Worm (Caenorhabditis elegans) whole organism, late embryonic: Measurements from ENCODE around the gene dmsr-8.

Experiments
- C08G9.2 ChIP-seq: sonication (generic microtip); optimal IDR thresholded peaks from 2 replicates; lab custom pipeline; 2016; ENCODE audit warnings: mild to moderate bottlenecking, missing genetic modification characterization, moderate library complexity, missing compliant biosample characterization
- F13H6.1 ChIP-seq: sonication (generic microtip); optimal IDR thresholded peaks from 2 replicates; lab custom pipeline; 2016; ENCODE audit warnings: missing genetic modification characterization, missing compliant biosample characterization
- K02D7.2 ChIP-seq: sonication (generic microtip); optimal IDR thresholded peaks from 2 replicates; lab custom pipeline; 2017; ENCODE audit warnings: mild to moderate bottlenecking, missing genetic modification characterization, missing compliant biosample characterization
- K09A11.1 ChIP-seq: sonication (generic microtip); optimal IDR thresholded peaks from 2 replicates; lab custom pipeline; 2017; ENCODE audit warnings: antibody characterized with exemption, mild to moderate bottlenecking, missing genetic modification characterization, missing compliant biosample characterization; ENCODE audit not compliant: insufficient read depth
- Y22D7AL.16 ChIP-seq: sonication (generic microtip); optimal IDR thresholded peaks from 2 replicates; lab custom pipeline; 2016; ENCODE audit warnings: missing genetic modification characterization, missing compliant biosample characterization
- ahr-1 ChIP-seq: sonication (generic microtip); optimal IDR thresholded peaks from 2 replicates; lab custom pipeline; 2016; ENCODE audit warnings: missing genetic modification characterization, missing compliant biosample characterization
- ceh-18 ChIP-seq: sonication (generic microtip); optimal IDR thresholded peaks from 2 replicates; lab custom pipeline; 2016; ENCODE audit warnings: missing genetic modification characterization, missing compliant biosample characterization
- ceh-19 ChIP-seq: fragments of 200-800 bp; sonication (Bioruptor generic); optimal IDR thresholded peaks from 2 replicates; lab custom pipeline; 2018; ENCODE audit warnings: mild to moderate bottlenecking, missing genetic modification characterization, missing compliant biosample characterization
- ceh-24 ChIP-seq: sonication (generic microtip); optimal IDR thresholded peaks from 2 replicates; lab custom pipeline; 2016; ENCODE audit warnings: mild to moderate bottlenecking, missing genetic modification characterization, missing compliant biosample characterization
- ceh-30 ChIP-seq: fragments of 150-350 bp; optimal IDR thresholded peaks from 2 replicates; lab custom pipeline; 2014; ENCODE audit warnings: missing biosample characterization, missing genetic modification characterization
- ceh-31 ChIP-seq: sonication (generic microtip); optimal IDR thresholded peaks from 2 replicates; lab custom pipeline; 2016; ENCODE audit warnings: missing genetic modification characterization, missing compliant biosample characterization
- ceh-34 ChIP-seq: sonication (generic microtip); optimal IDR thresholded peaks from 2 replicates; lab custom pipeline; 2016; ENCODE audit warnings: mild to moderate bottlenecking, missing genetic modification characterization, missing compliant biosample characterization
- ceh-45 ChIP-seq: fragments of 200-800 bp; sonication (Bioruptor generic); IDR thresholded peaks from 2 replicates; pipeline ENCODE4 v1.3.6; 2022; ENCODE audit warnings: missing genetic modification reagents, missing genetic modification characterization, missing compliant biosample characterization
- ceh-9 ChIP-seq: sonication (generic microtip); optimal IDR thresholded peaks from 2 replicates; lab custom pipeline; 2016; ENCODE audit warnings: mild to moderate bottlenecking, missing genetic modification characterization, inconsistent platforms, missing compliant biosample characterization
- dmd-4 ChIP-seq: sonication (generic microtip); optimal IDR thresholded peaks from 2 replicates; lab custom pipeline; 2016; ENCODE audit warnings: borderline replicate concordance, missing genetic modification characterization, missing compliant biosample characterization
- elt-4 ChIP-seq: sonication (generic microtip); optimal IDR thresholded peaks from 2 replicates; lab custom pipeline; 2016; ENCODE audit warnings: missing genetic modification characterization, missing compliant biosample characterization
- fax-1 ChIP-seq: sonication (generic microtip); optimal IDR thresholded peaks from 2 replicates; lab custom pipeline; 2016; ENCODE audit warnings: missing genotype, missing genetic modification characterization, missing compliant biosample characterization
- hlh-15 ChIP-seq: sonication (generic microtip); optimal IDR thresholded peaks from 2 replicates; lab custom pipeline; 2016; ENCODE audit warnings: missing genetic modification characterization, missing compliant biosample characterization
- hlh-8 ChIP-seq: sonication (generic microtip); optimal IDR thresholded peaks from 2 replicates; lab custom pipeline; 2016; ENCODE audit warnings: missing genotype, missing genetic modification characterization, missing compliant biosample characterization
- madf-2 ChIP-seq: sonication (generic microtip); optimal IDR thresholded peaks from 2 replicates; lab custom pipeline; 2017; ENCODE audit warnings: missing genetic modification characterization, missing compliant biosample characterization
- mec-3 ChIP-seq: sonication (generic microtip); optimal IDR thresholded peaks from 2 replicates; lab custom pipeline; 2016; ENCODE audit warnings: borderline replicate concordance, missing genetic modification characterization, missing compliant biosample characterization
- nfya-1 ChIP-seq: sonication (generic microtip); optimal IDR thresholded peaks from 2 replicates; lab custom pipeline; 2017; ENCODE audit warnings: missing genetic modification characterization, mild to moderate bottlenecking, missing compliant biosample characterization, antibody characterized with exemption, moderate library complexity
- nhr-11 ChIP-seq: fragments of 150-350 bp; optimal IDR thresholded peaks from 2 replicates; lab custom pipeline; 2014; ENCODE audit warnings: missing biosample characterization, missing genetic modification characterization
- npax-4 ChIP-seq: sonication (generic microtip); optimal IDR thresholded peaks from 2 replicates; lab custom pipeline; 2016; ENCODE audit warnings: missing genetic modification characterization, missing compliant biosample characterization
- pag-3 ChIP-seq: sonication (generic microtip); optimal IDR thresholded peaks from 2 replicates; lab custom pipeline; 2016; ENCODE audit warnings: missing compliant biosample characterization, missing genetic modification characterization, borderline replicate concordance
- pat-9 ChIP-seq: fragments of 200-800 bp; sonication (Bioruptor generic); optimal IDR thresholded peaks from 2 replicates; lab custom pipeline; 2018; ENCODE audit warnings: mild to moderate bottlenecking, missing genetic modification characterization, moderate library complexity, missing compliant biosample characterization
- pha-2 ChIP-seq: sonication (generic microtip); optimal IDR thresholded peaks from 2 replicates; lab custom pipeline; 2017; ENCODE audit warnings: mild to moderate bottlenecking, missing genetic modification characterization, missing compliant biosample characterization
- pha-4 ChIP-seq: fragments of 150-350 bp; optimal IDR thresholded peaks from 2 replicates; lab custom pipeline; 2018; ENCODE audit warnings: missing biosample characterization, missing genetic modification reagents, missing genetic modification characterization
- rnt-1 ChIP-seq: sonication (generic microtip); optimal IDR thresholded peaks from 2 replicates; lab custom pipeline; 2016; ENCODE audit warnings: missing genetic modification characterization, missing compliant biosample characterization
- sdc-2 ChIP-seq: sonication (generic microtip); optimal IDR thresholded peaks from 2 replicates; lab custom pipeline; 2016; ENCODE audit warnings: missing genotype, missing genetic modification characterization, missing compliant biosample characterization
- sox-2 ChIP-seq: fragments of 200-800 bp; sonication (Bioruptor generic); IDR thresholded peaks from 2 replicates; pipeline ENCODE4 v1.3.6; 2022; ENCODE audit warnings: missing genetic modification reagents, missing genetic modification characterization, missing compliant biosample characterization
- sox-4 ChIP-seq: sonication (generic microtip); optimal IDR thresholded peaks from 2 replicates; lab custom pipeline; 2017; ENCODE audit warnings: mild to moderate bottlenecking, missing genetic modification characterization, inconsistent platforms, missing compliant biosample characterization
- syd-9 ChIP-seq: sonication (generic microtip); optimal IDR thresholded peaks from 2 replicates; lab custom pipeline; 2016; ENCODE audit warnings: mild to moderate bottlenecking, missing genetic modification characterization, moderate library complexity, missing compliant biosample characterization
- tbx-2 ChIP-seq: sonication (generic microtip); optimal IDR thresholded peaks from 2 replicates; lab custom pipeline; 2016; ENCODE audit warnings: missing genetic modification characterization, missing compliant biosample characterization
- tbx-7 ChIP-seq: sonication (generic microtip); optimal IDR thresholded peaks from 2 replicates; lab custom pipeline; 2016; ENCODE audit warnings: missing genotype, missing genetic modification characterization, missing compliant biosample characterization
- unc-3 ChIP-seq, 2 experiments: fragments of 200-800 bp in 1 of 2; sonication (Bioruptor generic) in 1 of 2; sonication (generic microtip) in 1 of 2; conservative IDR thresholded peaks in 1 of 2; optimal IDR thresholded peaks in 1 of 2; 2 replicates each; pipeline versions ENCODE4 v1.3.6 to Lab custom; 2016 to 2022; ENCODE audit warnings: missing compliant biosample characterization in 2 of 2, missing genetic modification characterization in 2 of 2, missing genetic modification reagents in 1 of 2
- unc-55 ChIP-seq: sonication (generic microtip); optimal IDR thresholded peaks from 2 replicates; lab custom pipeline; 2017; ENCODE audit warnings: missing biosample characterization, missing genetic modification reagents, missing genetic modification characterization
- unc-86 ChIP-seq: sonication (generic microtip); optimal IDR thresholded peaks from 2 replicates; lab custom pipeline; 2016; ENCODE audit warnings: missing genetic modification characterization, missing compliant biosample characterization
- zip-5 ChIP-seq: sonication (generic microtip); optimal IDR thresholded peaks from 2 replicates; lab custom pipeline; 2016; ENCODE audit warnings: missing genetic modification characterization, missing compliant biosample characterization
- ztf-16 ChIP-seq: sonication (generic microtip); optimal IDR thresholded peaks from 2 replicates; lab custom pipeline; 2017; ENCODE audit warnings: missing genetic modification characterization, missing compliant biosample characterization

dmsr-8 gene

ce11 chrV:10514271-10514670 is at the start of gene dmsr-8:
Gene dmsr-8 (minus strand): TSS chrV:10514371.
- TF ChIP-seq pha-4 (tag; lab: Kevin White, UChicago), result no peak
- TF ChIP-seq K02D7.2 (tag; lab: Kevin White, UChicago), result no peak
- no peak for TF ChIP-seq sox-4 (tag; lab: Kevin White, UChicago)
- TF ChIP-seq madf-2, result no peak
- no peak for TF ChIP-seq ahr-1
- no peak for TF ChIP-seq Y22D7AL.16 (tag; lab: Kevin White, UChicago)
- TF ChIP-seq hlh-8 (tag; lab: Kevin White, UChicago), result no peak
- no peak for TF ChIP-seq nfya-1 (tag; lab: Kevin White, UChicago)
- TF ChIP-seq ceh-18 (tag; lab: Kevin White, UChicago), result no peak
- no peak for TF ChIP-seq rnt-1
- no peak for TF ChIP-seq pha-2 (tag; lab: Kevin White, UChicago)
- TF ChIP-seq tbx-7 (tag; lab: Kevin White, UChicago), result no peak
- TF ChIP-seq ceh-19 (GFP tag; lab: Kevin White, UChicago), result no peak
- no peak for TF ChIP-seq fax-1 (tag; lab: Kevin White, UChicago)
- no peak for TF ChIP-seq F13H6.1 (tag; lab: Kevin White, UChicago)
- no peak for TF ChIP-seq pat-9
- TF ChIP-seq C08G9.2 (tag; lab: Kevin White, UChicago), result no peak
- no peak for TF ChIP-seq ceh-45 (GFP tag; lab: Robert Waterston, UW)

- TF ChIP-seq ceh-34 (tag; lab: Kevin White, UChicago) (no peak), unc-86 (tag; lab: Kevin White, UChicago) (no peak)
Measured at ce11 chrV:10562817-10563216, 48.6 kb upstream of the dmsr-8 start.

ce11 chrV:10561632-10562031 is 47.5 kb upstream of the dmsr-8 start:
- TF ChIP-seq pha-2 (tag; lab: Kevin White, UChicago), result no peak
- TF ChIP-seq elt-4, result peak; percentile 50
- TF ChIP-seq hlh-15, result no peak
- TF ChIP-seq zip-5 (tag; lab: Kevin White, UChicago), result no peak

- TF ChIP-seq pat-9, result no peak
- no peak for TF ChIP-seq unc-55
- TF ChIP-seq zip-5 (tag; lab: Kevin White, UChicago), result no peak
- no peak for TF ChIP-seq pag-3
- TF ChIP-seq dmd-4 (tag; lab: Kevin White, UChicago), result no peak
- no peak for TF ChIP-seq syd-9 (tag; lab: Kevin White, UChicago)
- TF ChIP-seq tbx-2 (tag; lab: Kevin White, UChicago), result no peak
- no peak for TF ChIP-seq ceh-31 (tag; lab: Kevin White, UChicago)
- TF ChIP-seq K09A11.1, result no peak
Measured at ce11 chrV:10560621-10561020, 46.5 kb upstream of the dmsr-8 start, which contains the start of gene col-152. Gene col-152 (plus strand): TSS chrV:10560921.

ce11 chrV:10557676-10558075 is 43.5 kb upstream of the dmsr-8 start, which contains the start of gene best-14:
Gene best-14 (plus strand): TSS chrV:10557976.
- TF ChIP-seq ztf-16 (no peak), sox-2 (GFP tag; lab: Robert Waterston, UW) (no peak), hlh-8 (tag; lab: Kevin White, UChicago) (no peak)

- TF ChIP-seq K09A11.1, result no peak
- TF ChIP-seq pat-9, result no peak
- TF ChIP-seq ceh-30 (tag; lab: Kevin White, UChicago), result no peak
- no peak for TF ChIP-seq fax-1 (tag; lab: Kevin White, UChicago)
- no peak for TF ChIP-seq rnt-1
- TF ChIP-seq nhr-11, result no peak
- TF ChIP-seq unc-3 (GFP tag; conservative IDR thresholded peaks at IDR 0.05; lab: Robert Waterston, UW), result no peak
- no peak for TF ChIP-seq unc-3 (tag; optimal IDR thresholded peaks at IDR 0.05; lab: Kevin White, UChicago)
- no peak for TF ChIP-seq mec-3 (tag; lab: Kevin White, UChicago)
- TF ChIP-seq K02D7.2 (tag; lab: Kevin White, UChicago), result no peak
- TF ChIP-seq ceh-24 (tag; lab: Kevin White, UChicago), result no peak
- no peak for TF ChIP-seq sdc-2 (tag; lab: Kevin White, UChicago)
- TF ChIP-seq unc-86 (tag; lab: Kevin White, UChicago), result no peak
- no peak for TF ChIP-seq F13H6.1 (tag; lab: Kevin White, UChicago)
- no peak for TF ChIP-seq pha-4 (tag; lab: Kevin White, UChicago)
- no peak for TF ChIP-seq nfya-1 (tag; lab: Kevin White, UChicago)
- TF ChIP-seq ceh-9 (tag; lab: Kevin White, UChicago), result no peak
- no peak for TF ChIP-seq npax-4 (tag; lab: Kevin White, UChicago)
- no peak for TF ChIP-seq hlh-15
Measured at ce11 chrV:10557094-10557493, 42.9 kb upstream of the dmsr-8 start.
